Fruit fly (Drosophila melanogaster) whole organism, embryonic: ENCODE data around the gene CG14647.

Experiments used
- Asciz ChIP-seq: fragments of 200-800 bp; sonication (Bioruptor generic); optimal IDR thresholded peaks from 2 replicates; lab custom pipeline; 2017; ENCODE audit warnings: missing biosample characterization, mild to moderate bottlenecking, missing genetic modification characterization, missing genetic modification reagents
- Atf6 ChIP-seq: fragments of 200-800 bp; sonication (Bioruptor generic); IDR thresholded peaks from 2 replicates; pipeline ENCODE4 v1.3.6; 2022; ENCODE audit warnings: missing biosample characterization, missing genetic modification characterization
- B-H1 ChIP-seq: fragments of 200-800 bp; sonication (Bioruptor generic); IDR thresholded peaks from 3 replicates; pipeline ENCODE4 v1.3.6; 2022; ENCODE audit warnings: missing biosample characterization, missing genetic modification characterization
- Bdp1 ChIP-seq: fragments of 200-800 bp; sonication (Bioruptor generic); optimal IDR thresholded peaks from 3 replicates; lab custom pipeline; 2016; ENCODE audit warnings: missing biosample characterization, missing genetic modification characterization
- CG10321 ChIP-seq: fragments of 200-800 bp; sonication (Bioruptor generic); IDR thresholded peaks from 2 replicates; pipeline ENCODE4 v1.3.6; 2022; ENCODE audit warnings: missing biosample characterization, missing genetic modification characterization
- CG11723 ChIP-seq: fragments of 200-800 bp; sonication (Bioruptor generic); optimal IDR thresholded peaks from 2 replicates; lab custom pipeline; 2017; ENCODE audit warnings: missing biosample characterization, mild to moderate bottlenecking, missing genetic modification characterization
- CG12391 ChIP-seq: fragments of 200-800 bp; sonication (Bioruptor generic); optimal IDR thresholded peaks from 3 replicates; lab custom pipeline; 2018; ENCODE audit warnings: missing biosample characterization, mild to moderate bottlenecking, missing genetic modification characterization, moderate library complexity
- CG15514 ChIP-seq: fragments of 200-800 bp; sonication (Bioruptor generic); optimal IDR thresholded peaks from 3 replicates; lab custom pipeline; 2017; ENCODE audit warnings: missing biosample characterization, missing genetic modification characterization, mild to moderate bottlenecking, moderate library complexity, missing genetic modification reagents
- CG2116 ChIP-seq: fragments of 200-800 bp; sonication (Bioruptor generic); optimal IDR thresholded peaks from 3 replicates; lab custom pipeline; 2018; ENCODE audit warnings: missing biosample characterization, mild to moderate bottlenecking, missing genetic modification characterization
- CG2875 ChIP-seq: fragments of 200-800 bp; sonication (Bioruptor generic); optimal IDR thresholded peaks from 2 replicates; lab custom pipeline; 2017; ENCODE audit warnings: missing biosample characterization, mild to moderate bottlenecking, missing genetic modification characterization, missing genetic modification reagents
- CG31365 ChIP-seq: fragments of 200-800 bp; sonication (Bioruptor generic); optimal IDR thresholded peaks from 2 replicates; lab custom pipeline; 2018; ENCODE audit warnings: missing biosample characterization, mild to moderate bottlenecking, missing genetic modification characterization
- CG32772 ChIP-seq: fragments of 200-800 bp; sonication (Bioruptor generic); IDR thresholded peaks from 2 replicates; pipeline ENCODE4 v1.3.6; 2022; ENCODE audit warnings: missing biosample characterization, missing genetic modification characterization
- CG3281 ChIP-seq: fragments of 200-800 bp; sonication (Bioruptor generic); optimal IDR thresholded peaks from 3 replicates; lab custom pipeline; 2017; ENCODE audit warnings: missing biosample characterization, mild to moderate bottlenecking, missing genetic modification characterization
- CG34224 ChIP-seq: fragments of 200-800 bp; sonication (Bioruptor generic); IDR thresholded peaks from 3 replicates; pipeline ENCODE4 v1.3.6; 2022; ENCODE audit warnings: missing biosample characterization, missing genetic modification characterization; ENCODE audit not compliant: partially characterized antibody
- CG5180 ChIP-seq: fragments of 200-800 bp; sonication (Bioruptor generic); optimal IDR thresholded peaks from 3 replicates; lab custom pipeline; 2017; ENCODE audit warnings: missing biosample characterization, missing genetic modification characterization, mild to moderate bottlenecking, moderate library complexity, missing genetic modification reagents
- CG6765 ChIP-seq: fragments of 200-800 bp; sonication (Bioruptor generic); optimal IDR thresholded peaks from 3 replicates; lab custom pipeline; 2017; ENCODE audit warnings: missing biosample characterization, mild to moderate bottlenecking, missing genetic modification characterization
- CG7987 ChIP-seq: fragments of 200-800 bp; sonication (Bioruptor generic); optimal IDR thresholded peaks from 2 replicates; lab custom pipeline; 2018; ENCODE audit warnings: missing biosample characterization, mild to moderate bottlenecking, missing genetic modification characterization, moderate library complexity
- CG8089 ChIP-seq: fragments of 200-800 bp; sonication (Bioruptor generic); optimal IDR thresholded peaks from 3 replicates; lab custom pipeline; 2016; ENCODE audit warnings: missing biosample characterization, missing genetic modification characterization
- CG8924 ChIP-seq: fragments of 200-800 bp; optimal IDR thresholded peaks from 3 replicates; lab custom pipeline; 2019; ENCODE audit warnings: missing biosample characterization, mild to moderate bottlenecking, missing genetic modification characterization, moderate library complexity
- Dad ChIP-seq: fragments of 200-800 bp; sonication (Bioruptor generic); optimal IDR thresholded peaks from 3 replicates; lab custom pipeline; 2016; ENCODE audit warnings: missing biosample characterization, missing genetic modification characterization
- Fer1 ChIP-seq: fragments of 200-800 bp; sonication (Bioruptor generic); optimal IDR thresholded peaks from 2 replicates; lab custom pipeline; 2017; ENCODE audit warnings: missing biosample characterization, mild to moderate bottlenecking, missing genetic modification characterization
- Fer3 ChIP-seq: fragments of 200-800 bp; sonication (Bioruptor generic); optimal IDR thresholded peaks from 2 replicates; lab custom pipeline; 2018; ENCODE audit warnings: missing biosample characterization, mild to moderate bottlenecking, missing genetic modification characterization, moderate library complexity
- Gsc ChIP-seq: fragments of 200-800 bp; sonication (Bioruptor generic); IDR thresholded peaks from 2 replicates; pipeline ENCODE4 v1.3.6; 2022; ENCODE audit warnings: missing biosample characterization, missing genetic modification characterization
- H2.0 ChIP-seq: fragments of 200-800 bp; sonication (Bioruptor generic); IDR thresholded peaks from 2 replicates; pipeline ENCODE4 v1.3.6; 2022; ENCODE audit warnings: missing biosample characterization, missing genetic modification characterization
- Hand ChIP-seq: fragments of 200-800 bp; sonication (Bioruptor generic); optimal IDR thresholded peaks from 2 replicates; lab custom pipeline; 2017; ENCODE audit warnings: mild to moderate bottlenecking, missing biosample characterization, missing genetic modification reagents, missing genetic modification characterization
- HmgZ ChIP-seq: fragments of 200-800 bp; sonication (Bioruptor generic); optimal IDR thresholded peaks from 2 replicates; lab custom pipeline; 2018; ENCODE audit warnings: missing biosample characterization, mild to moderate bottlenecking, missing genetic modification characterization
- Jarid2 ChIP-seq: fragments of 200-800 bp; sonication (Bioruptor generic); optimal IDR thresholded peaks from 3 replicates; lab custom pipeline; 2017; ENCODE audit warnings: mild to moderate bottlenecking, missing biosample characterization, missing genetic modification reagents, missing genetic modification characterization
- Mrtf ChIP-seq: fragments of 200-800 bp; sonication (Bioruptor generic); IDR thresholded peaks from 3 replicates; pipeline ENCODE4 v1.3.6; 2022; ENCODE audit warnings: missing biosample characterization, missing genetic modification characterization
- Neu2 ChIP-seq: fragments of 200-800 bp; sonication (Bioruptor generic); optimal IDR thresholded peaks from 3 replicates; lab custom pipeline; 2016; ENCODE audit warnings: missing biosample characterization, missing genetic modification characterization, borderline replicate concordance
- Nf-YA ChIP-seq: fragments of 200-800 bp; sonication (Bioruptor generic); IDR thresholded peaks from 2 replicates; pipeline ENCODE4 v1.3.6; 2022; ENCODE audit warnings: missing biosample characterization, missing genetic modification characterization
- Xrp1 ChIP-seq: fragments of 200-800 bp; sonication (Bioruptor generic); IDR thresholded peaks from 2 replicates; pipeline ENCODE4 v1.3.6; 2022; ENCODE audit warnings: missing biosample characterization, missing genetic modification characterization
- YL-1 ChIP-seq: fragments of 200-800 bp; sonication (Bioruptor generic); optimal IDR thresholded peaks from 3 replicates; lab custom pipeline; 2017; ENCODE audit warnings: missing biosample characterization, mild to moderate bottlenecking, missing genetic modification characterization
- ara ChIP-seq: fragments of 200-800 bp; sonication (Bioruptor generic); IDR thresholded peaks from 2 replicates; pipeline ENCODE4 v1.3.6; 2022; ENCODE audit warnings: missing biosample characterization, missing genetic modification characterization
- bigmax ChIP-seq: fragments of 200-800 bp; sonication (Bioruptor generic); optimal IDR thresholded peaks from 2 replicates; lab custom pipeline; 2018; ENCODE audit warnings: missing biosample characterization, mild to moderate bottlenecking, missing genetic modification characterization
- dan ChIP-seq: fragments of 200-800 bp; sonication (Bioruptor generic); IDR thresholded peaks from 2 replicates; pipeline ENCODE4 v1.3.6; 2022; ENCODE audit warnings: missing biosample characterization, missing genetic modification characterization
- ems ChIP-seq: fragments of 200-800 bp; sonication (Bioruptor generic); optimal IDR thresholded peaks from 3 replicates; lab custom pipeline; 2016; ENCODE audit warnings: missing biosample characterization, missing genetic modification characterization
- exex ChIP-seq: fragments of 200-800 bp; sonication (Bioruptor generic); optimal IDR thresholded peaks from 4 replicates; lab custom pipeline; 2018; ENCODE audit warnings: missing biosample characterization, mild to moderate bottlenecking, missing genetic modification characterization, moderate library complexity
- hb ChIP-seq: fragments of 200-800 bp; sonication (Bioruptor generic); IDR thresholded peaks from 3 replicates; pipeline ENCODE4 v1.3.6; 2022; ENCODE audit warnings: missing biosample characterization, missing genetic modification characterization; ENCODE audit not compliant: partially characterized antibody
- kah ChIP-seq: fragments of 200-800 bp; sonication (Bioruptor generic); optimal IDR thresholded peaks from 2 replicates; lab custom pipeline; 2018; ENCODE audit warnings: missing biosample characterization, mild to moderate bottlenecking, missing genetic modification characterization
- prd ChIP-seq, 3 experiments: fragments of >200 bp in 2 of 3; fragments of 200-800 bp in 1 of 3; sonication (Bioruptor generic) in 1 of 3; optimal IDR thresholded peaks in 2 of 3; IDR thresholded peaks in 1 of 3; 2 replicates in 2 of 3; 3 replicates in 1 of 3; pipeline versions ENCODE4 v1.3.6 to Lab custom; 2017 to 2022; ENCODE audit warnings: missing biosample characterization in 1 of 3, missing genetic modification characterization in 1 of 3
- pum ChIP-seq: fragments of 200-800 bp; sonication (Bioruptor generic); optimal IDR thresholded peaks from 2 replicates; lab custom pipeline; 2016; ENCODE audit warnings: missing biosample characterization, missing genetic modification characterization
- rib ChIP-seq: fragments of 200-800 bp; sonication (Bioruptor generic); IDR thresholded peaks from 2 replicates; pipeline ENCODE4 v1.3.6; 2022; ENCODE audit warnings: missing biosample characterization, missing genetic modification characterization
- sima ChIP-seq: fragments of 200-800 bp; sonication (Bioruptor generic); optimal IDR thresholded peaks from 2 replicates; lab custom pipeline; 2016; ENCODE audit warnings: missing biosample characterization, missing genetic modification characterization
- sob ChIP-seq: fragments of 200-800 bp; sonication (Bioruptor generic); IDR thresholded peaks from 2 replicates; pipeline ENCODE4 v1.3.6; 2022; ENCODE audit warnings: missing biosample characterization, missing genetic modification characterization
- stc ChIP-seq: fragments of 200-800 bp; sonication (Bioruptor generic); IDR thresholded peaks from 2 replicates; pipeline ENCODE4 v1.3.6; 2022; ENCODE audit warnings: missing biosample characterization, missing genetic modification characterization
- wek ChIP-seq: fragments of 200-800 bp; sonication (Bioruptor generic); optimal IDR thresholded peaks from 3 replicates; lab custom pipeline; 2018; ENCODE audit warnings: missing biosample characterization, mild to moderate bottlenecking, missing genetic modification characterization, moderate library complexity
- zen ChIP-seq: fragments of 200-800 bp; sonication (Bioruptor generic); optimal IDR thresholded peaks from 3 replicates; lab custom pipeline; 2018; ENCODE audit warnings: missing biosample characterization, mild to moderate bottlenecking, missing genetic modification characterization, moderate library complexity

CG14647 gene

dm6 chr3R:4378363-4379354, 21.7 kb upstream of the CG14647 start, which contains the start of gene Sfxn1-3 (continued):
- TF ChIP-seq CG32772 (GFP tag; lab: Robert Waterston, UW) (no peak), Mrtf (GFP tag; lab: Robert Waterston, UW) (no peak), CG3281 (GFP tag; lab: Kevin White, UChicago) (peak; percentile 35), CG8924 (tag; lab: Kevin White, UChicago) (peak; percentile 24), Fer1 (GFP tag; lab: Kevin White, UChicago) (peak; percentile 80), CG12391 (tag; lab: Kevin White, UChicago) (peak; percentile 17), ara (GFP tag; lab: Robert Waterston, UW) (0 out of 2 replicates have a peak, but pooled peaks have one; percentile 22), CG5180 (peak; percentile 72), CG10321 (GFP tag; lab: Robert Waterston, UW) (no peak), rib (GFP tag; lab: Robert Waterston, UW) (0 out of 2 replicates have a peak, but pooled peaks have one; percentile 51), ems (GFP tag; lab: Kevin White, UChicago) (peak; percentile 10), H2.0 (GFP tag; lab: Robert Waterston, UW) (0 out of 2 replicates have a peak, but pooled peaks have one; percentile 26), hb (GFP tag; lab: Robert Waterston, UW) (no peak; the same call in 2 of the 3 replicates), Nf-YA (peak; percentile 44), Xrp1 (GFP tag; lab: Robert Waterston, UW) (peak; percentile 32; the same call in 1 of the 2 replicates), pum (GFP tag; lab: Kevin White, UChicago) (peak; percentile 12), prd (optimal IDR thresholded peaks at IDR 0.05; lab: Kevin White, UChicago) (no peak), prd (GFP tag; IDR thresholded peaks at IDR 0.05; lab: Robert Waterston, UW) (peak; percentile 60), bigmax (GFP tag; lab: Kevin White, UChicago) (no peak), wek (GFP tag; lab: Kevin White, UChicago) (peak; percentile 97), sob (GFP tag; lab: Robert Waterston, UW) (peak; percentile 55), CG7987 (GFP tag; lab: Kevin White, UChicago) (peak; percentile 73), CG2875 (GFP tag; lab: Kevin White, UChicago) (no peak), CG34224 (GFP tag; lab: Robert Waterston, UW) (peak; percentile 56; the same call in 2 of the 3 replicates), stc (GFP tag; lab: Robert Waterston, UW) (peak; percentile 44; the same call in 1 of the 2 replicates), Asciz (GFP tag; lab: Kevin White, UChicago) (peak; percentile 58), Fer3 (tag; lab: Kevin White, UChicago) (peak; percentile 8), Atf6 (GFP tag; lab: Robert Waterston, UW) (peak; percentile 24), Dad (GFP tag; lab: Kevin White, UChicago) (peak; percentile 10), dan (GFP tag; lab: Robert Waterston, UW) (no peak), Hand (GFP tag; lab: Kevin White, UChicago) (peak; percentile 63), CG6765 (GFP tag; lab: Kevin White, UChicago) (peak; percentile 70), Jarid2 (GFP tag; lab: Kevin White, UChicago) (peak; percentile 92), zen (tag; lab: Kevin White, UChicago) (no peak), YL-1 (peak; percentile 16), CG31365 (tag; lab: Kevin White, UChicago) (peak; percentile 11), kah (GFP tag; lab: Kevin White, UChicago) (peak; percentile 82), CG15514 (peak; percentile 51), sima (no peak), B-H1 (GFP tag; lab: Robert Waterston, UW) (no peak), exex (tag; lab: Kevin White, UChicago) (peak; percentile 93), Gsc (GFP tag; lab: Robert Waterston, UW) (no peak), CG11723 (GFP tag; lab: Kevin White, UChicago) (peak; percentile 12), CG2116 (GFP tag; lab: Kevin White, UChicago) (peak; percentile 8), CG8089 (GFP tag; lab: Kevin White, UChicago) (no peak), Neu2 (GFP tag; lab: Kevin White, UChicago) (no peak), HmgZ (tag; lab: Kevin White, UChicago) (peak; percentile 71), Bdp1 (GFP tag; lab: Kevin White, UChicago) (peak; percentile 31)
